Fruit fly (Drosophila melanogaster): ENCODE results near the gene CG7099.

DNA sequence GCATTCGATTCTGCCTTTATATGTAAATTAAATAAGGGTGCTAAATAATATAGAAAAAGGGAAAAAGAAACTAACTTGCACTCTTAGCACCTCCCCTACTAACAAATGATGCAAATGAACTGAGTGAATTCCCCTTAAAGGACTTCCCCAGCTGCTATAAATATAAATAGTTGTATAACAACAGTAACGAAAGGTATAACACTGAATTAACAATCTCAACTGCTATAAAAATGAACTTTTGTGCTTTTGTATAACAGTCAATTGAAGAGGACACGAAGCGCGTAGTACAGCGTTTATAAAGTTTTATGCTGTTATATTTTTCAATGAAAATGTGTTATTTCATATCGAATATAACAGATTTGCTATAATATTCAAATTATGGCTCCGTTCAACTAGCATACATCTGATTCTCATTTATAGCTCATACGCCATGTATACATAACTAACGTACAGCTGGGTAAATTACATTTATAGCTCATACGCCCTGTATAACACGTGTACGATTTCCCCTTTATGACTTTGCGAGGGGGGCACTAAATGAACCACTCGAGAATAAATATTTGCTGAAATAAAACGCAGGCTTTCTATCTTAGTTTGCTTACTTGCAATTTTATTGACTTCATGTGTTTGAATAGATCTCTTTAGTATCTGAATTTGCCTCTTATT, 38.0 kb upstream of the CG7099 start:
- TF ChIP-seq Sry-δ (GFP tag; optimal IDR thresholded peaks at IDR 0.05): no peak
- no peak for TF ChIP-seq Dad (GFP tag; optimal IDR thresholded peaks at IDR 0.05)
- no peak for TF ChIP-seq CG16779 (GFP tag; IDR thresholded peaks at IDR 0.05)
- TF ChIP-seq tgo (GFP tag; IDR thresholded peaks at IDR 0.05): no peak
- TF ChIP-seq odd (GFP tag; optimal IDR thresholded peaks at IDR 0.05): no peak
- no peak for TF ChIP-seq CG8478 (optimal IDR thresholded peaks at IDR 0.05)
- no peak for TF ChIP-seq CG14860 (GFP tag; IDR thresholded peaks at IDR 0.05; ENCODE audit: partially characterized antibody)
- TF ChIP-seq MESR4 (GFP tag; optimal IDR thresholded peaks at IDR 0.05): no peak
- no peak for TF ChIP-seq gsb-n (tag; optimal IDR thresholded peaks at IDR 0.05)

Data from whole organism, embryonic.